Worm (Caenorhabditis elegans) whole organism, midembryonic: ENCODE data around the gene mls-2.
A peak's percentile ranks its signal among the peaks of the same experiment; 100 is the strongest.

Experiments
- T22C8.4 ChIP-seq: fragments of 200-800 bp; sonication (Bioruptor generic); IDR thresholded peaks from 2 replicates; pipeline ENCODE4 v1.3.6; 2022; ENCODE audit warnings: missing genetic modification characterization, missing compliant biosample characterization
- cog-1 ChIP-seq: sonication (generic microtip); optimal IDR thresholded peaks from 2 replicates; lab custom pipeline; 2016; ENCODE audit warnings: missing genetic modification characterization, missing compliant biosample characterization
- flt-1 ChIP-seq: fragments of 200-800 bp; sonication (Bioruptor generic); IDR thresholded peaks from 2 replicates; pipeline ENCODE4 v1.3.6; 2022; ENCODE audit warnings: missing genetic modification characterization, missing compliant biosample characterization
- klf-2 ChIP-seq: fragments of 200-800 bp; sonication (Bioruptor generic); conservative IDR thresholded peaks from 2 replicates; pipeline ENCODE4 v1.3.6; 2022; ENCODE audit warnings: missing genetic modification reagents, missing genetic modification characterization, missing compliant biosample characterization
- med-1 ChIP-seq: sonication (generic microtip); optimal IDR thresholded peaks from 2 replicates; lab custom pipeline; 2017; ENCODE audit warnings: missing genetic modification characterization, mild to moderate bottlenecking, missing compliant biosample characterization, antibody characterized with exemption, missing genetic modification reagents; ENCODE audit not compliant: insufficient read depth
- ref-1 ChIP-seq: fragments of 200-800 bp; sonication (Bioruptor generic); conservative IDR thresholded peaks from 2 replicates; pipeline ENCODE4 v1.3.6; 2022; ENCODE audit warnings: missing genetic modification reagents, missing genetic modification characterization, missing compliant biosample characterization
- tab-1 ChIP-seq: fragments of 200-800 bp; sonication (Bioruptor generic); IDR thresholded peaks from 2 replicates; pipeline ENCODE4 v1.3.6; 2022; ENCODE audit warnings: missing genetic modification characterization, missing compliant biosample characterization
- ztf-23 ChIP-seq: fragments of 200-800 bp; sonication (Bioruptor generic); IDR thresholded peaks from 2 replicates; pipeline ENCODE4 v1.3.6; 2022; ENCODE audit warnings: missing genetic modification reagents, missing genetic modification characterization, missing compliant biosample characterization
- ztf-29 ChIP-seq: fragments of 200-800 bp; sonication (Bioruptor generic); IDR thresholded peaks from 2 replicates; pipeline ENCODE4 v1.3.6; 2022; ENCODE audit warnings: missing genetic modification reagents, missing genetic modification characterization, missing compliant biosample characterization

mls-2 gene

DNA sequence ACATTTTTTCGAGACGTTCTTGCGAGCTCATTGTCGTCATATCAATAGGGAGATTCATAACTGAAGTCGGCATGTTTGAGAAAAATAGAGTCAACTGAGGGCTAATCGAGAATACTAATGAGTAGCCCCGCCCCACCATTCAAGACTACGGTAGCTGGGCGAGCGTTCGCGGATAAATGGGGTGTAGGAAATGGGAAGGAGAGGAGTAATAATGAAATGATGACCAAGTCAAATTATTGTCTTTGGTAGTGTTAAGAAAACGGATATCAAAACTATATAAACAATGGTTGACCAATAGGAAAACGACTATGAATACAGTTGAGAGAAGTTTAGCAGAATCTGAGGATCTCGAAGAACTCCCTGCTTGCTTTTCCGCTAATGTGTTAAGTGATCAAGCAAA, at the start of gene mls-2:
mls-2 (minus strand) TSS at position 101 of the 400 bp plus-strand sequence.
- no peak for TF ChIP-seq ztf-29
- TF ChIP-seq klf-2 (GFP tag; lab: Robert Waterston, UW) = no peak
- no peak for TF ChIP-seq cog-1 (tag; lab: Kevin White, UChicago)
- TF ChIP-seq ztf-23 (GFP tag; lab: Robert Waterston, UW) = no peak
- TF ChIP-seq med-1 (GFP tag; lab: Kevin White, UChicago) = no peak
- no peak for TF ChIP-seq tab-1 (GFP tag; lab: Robert Waterston, UW)
- TF ChIP-seq T22C8.4 (GFP tag; lab: Robert Waterston, UW) = no peak
- no peak for TF ChIP-seq flt-1 (GFP tag; lab: Robert Waterston, UW)
- no peak for TF ChIP-seq ref-1 (GFP tag; lab: Robert Waterston, UW)

DNA sequence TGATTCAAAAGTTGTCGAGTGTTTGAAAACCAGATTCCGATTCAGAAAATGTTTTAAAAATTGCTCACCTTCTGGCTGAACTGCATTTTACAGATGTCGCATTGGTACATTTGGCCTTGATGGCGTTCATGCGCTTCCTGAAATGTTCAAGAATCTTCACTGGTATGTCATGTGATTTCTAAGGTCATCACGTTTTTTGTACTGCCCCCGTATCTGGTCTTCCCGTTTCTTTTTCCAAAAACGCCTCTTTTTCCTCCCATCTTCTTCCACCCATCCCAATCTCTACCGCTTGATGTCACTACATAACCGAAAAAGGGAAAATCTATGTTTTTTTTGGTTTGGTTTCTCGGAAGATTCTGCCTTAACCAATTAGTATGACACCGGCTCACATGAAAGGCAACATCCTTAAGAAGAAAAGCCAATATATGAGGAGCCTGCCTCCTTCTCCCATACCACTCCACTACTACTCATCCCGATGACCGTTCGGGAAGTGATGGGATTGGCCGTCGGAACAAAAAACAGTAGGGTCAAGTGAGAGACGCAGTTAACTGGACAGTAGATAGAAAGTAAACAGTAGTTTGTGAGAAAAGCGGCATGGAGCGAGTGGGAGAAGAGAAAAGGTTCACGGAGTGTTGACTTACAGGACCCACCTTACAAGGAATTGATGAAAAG, 48.4 kb upstream of the mls-2 start:
- peak; percentile 18; the same call in 1 of the 2 replicates for TF ChIP-seq flt-1 (GFP tag; lab: Robert Waterston, UW)
- TF ChIP-seq klf-2 (GFP tag; lab: Robert Waterston, UW) = no peak

DNA sequence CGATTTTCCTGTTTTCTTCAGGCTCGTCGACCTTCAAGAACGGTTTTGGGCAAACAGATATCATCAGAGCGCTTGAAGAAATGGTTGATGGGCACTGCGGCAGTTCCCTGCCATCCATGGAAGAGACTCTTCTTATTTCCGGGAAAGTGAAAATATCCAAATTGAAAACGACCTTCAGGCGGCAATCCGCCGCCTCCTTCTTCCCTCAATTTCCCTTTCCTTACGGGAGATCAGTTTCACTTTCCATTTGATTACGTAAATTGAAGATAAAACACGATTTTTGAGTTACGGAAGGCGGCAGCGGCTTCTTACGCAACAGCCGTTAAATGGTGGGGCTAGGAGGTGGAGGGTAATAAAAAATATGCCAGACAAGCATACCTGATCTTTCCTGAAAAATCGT, 47.7 kb upstream of the mls-2 start:
- TF ChIP-seq med-1 (GFP tag; lab: Kevin White, UChicago) = no peak
- TF ChIP-seq klf-2 (GFP tag; lab: Robert Waterston, UW) = no peak
- no peak for TF ChIP-seq flt-1 (GFP tag; lab: Robert Waterston, UW)
- peak; percentile 19 for TF ChIP-seq cog-1 (tag; lab: Kevin White, UChicago)
- no peak for TF ChIP-seq ztf-29
- no peak for TF ChIP-seq ztf-23 (GFP tag; lab: Robert Waterston, UW)
- no peak for TF ChIP-seq tab-1 (GFP tag; lab: Robert Waterston, UW)

DNA sequence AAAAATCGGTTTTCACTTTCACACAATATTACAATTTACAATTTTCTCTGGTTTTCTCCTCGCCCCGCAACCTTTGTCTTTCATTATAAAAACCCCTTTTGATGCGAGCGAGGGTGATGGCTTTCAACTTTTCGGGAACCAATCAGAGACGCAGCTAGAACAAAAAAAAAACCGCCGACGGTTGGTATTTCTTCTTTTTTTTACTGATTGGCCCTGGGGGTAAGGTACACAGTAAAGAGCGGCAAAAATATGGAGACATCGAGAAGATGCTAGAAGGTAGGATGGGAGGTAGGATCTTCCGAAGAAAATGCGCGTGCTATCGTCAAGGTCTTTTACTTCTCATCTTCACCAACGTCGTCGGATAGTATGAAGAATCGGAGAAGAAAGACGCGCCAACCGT, 47.3 kb upstream of the mls-2 start:
- TF ChIP-seq cog-1 (tag; lab: Kevin White, UChicago) (no peak), med-1 (GFP tag; lab: Kevin White, UChicago) (no peak), tab-1 (GFP tag; lab: Robert Waterston, UW) (no peak), ref-1 (GFP tag; lab: Robert Waterston, UW) (no peak), flt-1 (GFP tag; lab: Robert Waterston, UW) (no peak), T22C8.4 (GFP tag; lab: Robert Waterston, UW) (no peak), klf-2 (GFP tag; lab: Robert Waterston, UW) (no peak), ztf-23 (GFP tag; lab: Robert Waterston, UW) (no peak), ztf-29 (no peak)

DNA sequence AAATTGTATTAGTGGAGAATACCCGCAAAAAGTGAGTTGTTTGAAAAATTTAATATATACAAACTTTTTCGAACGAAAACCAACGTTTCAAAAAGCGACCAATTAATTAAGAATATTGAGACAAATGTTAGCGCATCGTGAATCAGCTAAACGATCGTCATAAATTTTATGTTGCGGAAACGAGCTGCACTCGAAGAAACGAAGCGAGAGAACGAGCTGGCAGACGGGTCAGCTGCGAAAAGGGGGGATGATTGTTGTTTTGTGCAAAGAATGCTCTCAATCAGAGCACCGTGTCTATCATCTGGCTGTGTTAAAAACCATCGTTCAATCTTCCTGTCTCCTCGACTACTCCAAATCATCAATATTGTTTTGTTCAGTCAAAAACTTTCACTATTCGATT, 42.5 kb upstream of the mls-2 start:
- no peak for TF ChIP-seq tab-1 (GFP tag; lab: Robert Waterston, UW)
- no peak for TF ChIP-seq ztf-23 (GFP tag; lab: Robert Waterston, UW)
- no peak for TF ChIP-seq ztf-29
- TF ChIP-seq klf-2 (GFP tag; lab: Robert Waterston, UW) = no peak
- TF ChIP-seq T22C8.4 (GFP tag; lab: Robert Waterston, UW) = no peak
- no peak for TF ChIP-seq ref-1 (GFP tag; lab: Robert Waterston, UW)

DNA sequence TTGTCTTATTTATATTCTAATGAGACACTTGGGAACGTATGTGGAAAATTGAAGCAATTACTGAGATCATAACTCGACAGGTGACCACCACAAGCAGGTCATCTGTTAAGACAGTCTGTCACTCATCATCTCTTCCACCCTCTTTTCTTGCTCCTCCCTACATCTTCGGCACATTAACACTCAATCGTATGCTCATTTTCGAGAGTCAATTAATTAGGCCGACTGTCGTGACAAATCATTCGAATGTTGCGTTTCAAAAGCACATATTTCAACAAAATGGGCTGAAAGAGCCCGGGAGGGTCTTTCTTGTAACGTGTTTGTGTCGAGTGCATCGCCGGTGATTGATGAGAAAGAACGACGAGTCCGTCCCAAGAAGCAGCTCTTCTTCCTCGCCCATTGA, 40.8 kb upstream of the mls-2 start:
- TF ChIP-seq klf-2 (GFP tag; lab: Robert Waterston, UW) = no peak

DNA sequence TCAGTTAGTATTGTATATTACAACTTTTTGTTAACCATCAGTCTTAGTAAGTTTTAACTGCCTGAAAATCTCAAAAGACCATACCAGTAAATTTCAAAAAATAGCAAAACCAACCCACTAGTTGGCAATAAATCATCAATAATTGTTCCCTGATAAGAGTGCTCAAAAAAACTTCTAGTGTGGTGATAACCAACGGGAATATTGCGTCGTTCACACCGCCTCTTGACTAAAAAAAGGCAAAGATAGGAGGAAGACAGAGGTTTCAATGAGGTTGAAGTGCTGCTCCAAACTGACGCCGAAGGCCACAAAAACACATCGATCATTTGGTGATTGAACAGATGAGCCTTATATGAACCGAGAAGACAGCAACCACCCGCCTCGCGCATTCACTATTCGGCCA, 39.5 kb upstream of the mls-2 start:
- TF ChIP-seq cog-1 (tag; lab: Kevin White, UChicago) (no peak), med-1 (GFP tag; lab: Kevin White, UChicago) (no peak), tab-1 (GFP tag; lab: Robert Waterston, UW) (no peak), ztf-23 (GFP tag; lab: Robert Waterston, UW) (no peak), ref-1 (GFP tag; lab: Robert Waterston, UW) (no peak), flt-1 (GFP tag; lab: Robert Waterston, UW) (no peak), ztf-29 (no peak), T22C8.4 (GFP tag; lab: Robert Waterston, UW) (no peak), klf-2 (GFP tag; lab: Robert Waterston, UW) (no peak)

DNA sequence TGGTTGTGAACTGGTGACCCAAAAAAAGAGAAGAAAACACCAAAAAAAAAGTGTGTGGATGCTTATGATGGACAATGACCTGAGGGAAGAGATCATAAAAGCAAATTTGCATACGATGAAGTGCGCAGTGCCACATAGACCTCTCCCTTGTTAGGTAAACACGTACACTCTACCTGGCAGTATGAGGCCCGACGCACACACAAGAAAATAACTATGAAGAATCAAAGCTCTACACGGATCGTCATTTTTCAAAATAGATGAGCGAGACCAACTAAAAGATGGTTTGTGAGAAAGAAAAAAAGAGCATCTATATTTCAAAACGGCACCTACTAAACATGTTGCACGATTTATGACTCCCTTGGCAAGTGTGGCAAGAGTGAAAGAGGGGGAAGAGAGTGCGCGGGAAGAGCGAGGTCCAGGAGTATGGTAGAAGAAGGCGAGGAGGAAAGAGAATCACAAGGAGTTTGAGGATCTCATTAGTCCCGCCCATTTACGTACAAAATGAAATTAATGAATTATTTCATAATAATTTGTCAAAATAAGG, 38.7 kb upstream of the mls-2 start, which contains the start of gene mig-13:
mig-13 (minus strand) TSS at position 51 of the 544 bp plus-strand sequence.
- TF ChIP-seq klf-2 (GFP tag; lab: Robert Waterston, UW) = no peak
- no peak for TF ChIP-seq ztf-29
- TF ChIP-seq ref-1 (GFP tag; lab: Robert Waterston, UW) = no peak
- no peak for TF ChIP-seq cog-1 (tag; lab: Kevin White, UChicago)
- no peak for TF ChIP-seq T22C8.4 (GFP tag; lab: Robert Waterston, UW)
- TF ChIP-seq ztf-23 (GFP tag; lab: Robert Waterston, UW) = no peak
- TF ChIP-seq med-1 (GFP tag; lab: Kevin White, UChicago) = no peak
- no peak for TF ChIP-seq tab-1 (GFP tag; lab: Robert Waterston, UW)
- no peak for TF ChIP-seq flt-1 (GFP tag; lab: Robert Waterston, UW)

DNA sequence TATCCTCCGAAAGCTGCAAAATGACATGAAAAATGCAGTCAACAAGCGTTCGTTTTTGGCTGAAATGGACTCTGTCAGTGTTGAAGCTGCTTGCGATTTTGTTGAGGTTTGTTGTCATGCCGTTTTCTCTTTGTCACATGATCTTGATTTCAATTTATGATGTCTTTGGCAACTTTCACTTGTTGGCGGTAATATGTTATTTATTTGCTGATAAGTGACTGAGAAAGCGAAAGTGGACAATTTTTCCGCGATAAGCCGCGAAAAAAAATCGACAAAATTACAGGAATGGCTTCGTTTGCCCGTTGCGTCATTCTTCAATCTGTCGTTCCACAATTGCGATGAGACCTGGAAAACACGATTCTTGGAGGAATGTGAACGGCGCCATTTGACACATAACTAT, 33.9 kb upstream of the mls-2 start:
- TF ChIP-seq flt-1 (GFP tag; lab: Robert Waterston, UW) (no peak), cog-1 (tag; lab: Kevin White, UChicago) (no peak), ztf-23 (GFP tag; lab: Robert Waterston, UW) (no peak)

DNA sequence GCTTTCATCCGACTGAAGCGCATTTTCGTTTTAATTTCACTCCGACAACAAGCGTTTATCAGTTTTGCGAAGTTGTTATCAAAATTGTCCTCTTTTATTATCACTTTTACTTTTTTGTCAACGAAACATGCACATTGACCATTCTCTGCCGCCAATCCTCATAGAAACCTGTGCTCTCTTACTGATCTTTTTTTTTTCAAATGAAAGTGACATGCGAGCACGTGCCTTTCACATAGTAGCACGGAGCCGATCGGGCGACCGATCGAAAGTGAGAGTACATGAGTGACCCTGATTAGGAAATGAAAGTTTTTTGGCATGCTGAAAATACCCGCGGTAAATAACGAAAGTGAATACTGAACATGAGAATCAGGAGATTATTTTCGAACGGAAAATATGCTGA, 32.6 kb upstream of the mls-2 start:
- TF ChIP-seq cog-1 (tag; lab: Kevin White, UChicago) (no peak), ref-1 (GFP tag; lab: Robert Waterston, UW) (no peak), ztf-23 (GFP tag; lab: Robert Waterston, UW) (no peak), T22C8.4 (GFP tag; lab: Robert Waterston, UW) (no peak), ztf-29 (no peak), flt-1 (GFP tag; lab: Robert Waterston, UW) (no peak), klf-2 (GFP tag; lab: Robert Waterston, UW) (no peak), tab-1 (GFP tag; lab: Robert Waterston, UW) (no peak), med-1 (GFP tag; lab: Kevin White, UChicago) (no peak)
